Fruit fly (Drosophila melanogaster) S2 (cell line): ENCODE data around the gene CG6142.

Source experiments
- CG8478 ChIP-seq: fragments of >200 bp; optimal IDR thresholded peaks from 2 replicates; lab custom pipeline; 2018
- CTCF ChIP-seq, 2 experiments: fragments of >200 bp; optimal IDR thresholded peaks; 2 replicates each; lab custom pipeline; 2018

- TF ChIP-seq CG8478 (lab: Kevin White, UChicago) (no peak), CTCF (optimal IDR thresholded peaks at IDR 0.05; lab: Kevin White, UChicago) (no peak)
Measured at dm6 chr3R:26172040-26172439, 39.1 kb downstream of the CG6142 start.
